Fruit fly (Drosophila melanogaster) whole organism, embryonic: Measurements from ENCODE around the gene yellow-e3.

Experiments used
- Aef1 ChIP-seq: fragments of 200-800 bp; sonication (Bioruptor generic); IDR thresholded peaks from 3 replicates; pipeline ENCODE4 v1.3.6; 2022; ENCODE audit warnings: missing biosample characterization, missing genetic modification characterization
- CG10543 ChIP-seq: fragments of 200-800 bp; sonication (Bioruptor generic); optimal IDR thresholded peaks from 3 replicates; lab custom pipeline; 2017; ENCODE audit warnings: missing biosample characterization, mild to moderate bottlenecking, missing genetic modification characterization, moderate library complexity
- CG10979 ChIP-seq: fragments of 200-800 bp; sonication (Bioruptor generic); optimal IDR thresholded peaks from 2 replicates; lab custom pipeline; 2018; ENCODE audit warnings: missing biosample characterization, mild to moderate bottlenecking, missing genetic modification characterization, moderate library complexity
- CG11085 ChIP-seq: fragments of 200-800 bp; sonication (Bioruptor generic); IDR thresholded peaks from 2 replicates; pipeline ENCODE4 v1.3.6; 2022; ENCODE audit warnings: missing biosample characterization, missing genetic modification characterization
- CG11247 ChIP-seq: fragments of 200-800 bp; sonication (Bioruptor generic); IDR thresholded peaks from 2 replicates; pipeline ENCODE4 v1.3.6; 2022; ENCODE audit warnings: missing biosample characterization, missing genetic modification characterization
- CG11695 ChIP-seq: fragments of 200-800 bp; sonication (Bioruptor generic); IDR thresholded peaks from 3 replicates; pipeline ENCODE4 v1.3.6; 2022; ENCODE audit warnings: missing biosample characterization, missing genetic modification characterization
- CG12942 ChIP-seq: fragments of 200-800 bp; sonication (Bioruptor generic); optimal IDR thresholded peaks from 3 replicates; lab custom pipeline; 2016; ENCODE audit warnings: missing biosample characterization, missing genetic modification characterization
- CG14014 ChIP-seq: fragments of 200-800 bp; sonication (Bioruptor generic); IDR thresholded peaks from 2 replicates; pipeline ENCODE4 v1.3.6; 2022; ENCODE audit warnings: missing biosample characterization, missing genetic modification characterization
- CG14441 ChIP-seq: fragments of 200-800 bp; sonication (Bioruptor generic); IDR thresholded peaks from 2 replicates; pipeline ENCODE4 v1.3.6; 2022; ENCODE audit warnings: missing biosample characterization, missing genetic modification characterization
- CG14860 ChIP-seq: fragments of 200-800 bp; sonication (Bioruptor generic); IDR thresholded peaks from 3 replicates; pipeline ENCODE4 v1.3.6; 2022; ENCODE audit warnings: missing biosample characterization, missing genetic modification characterization; ENCODE audit not compliant: partially characterized antibody
- CG15514 ChIP-seq: fragments of 200-800 bp; sonication (Bioruptor generic); optimal IDR thresholded peaks from 3 replicates; lab custom pipeline; 2017; ENCODE audit warnings: missing biosample characterization, missing genetic modification characterization, mild to moderate bottlenecking, moderate library complexity, missing genetic modification reagents
- CG17829 ChIP-seq: fragments of 200-800 bp; optimal IDR thresholded peaks from 2 replicates; lab custom pipeline; 2019; ENCODE audit warnings: missing biosample characterization, mild to moderate bottlenecking, missing genetic modification characterization, moderate library complexity
- CG2875 ChIP-seq: fragments of 200-800 bp; sonication (Bioruptor generic); optimal IDR thresholded peaks from 2 replicates; lab custom pipeline; 2017; ENCODE audit warnings: missing biosample characterization, mild to moderate bottlenecking, missing genetic modification characterization, missing genetic modification reagents
- CG30403 ChIP-seq: fragments of 200-800 bp; sonication (Bioruptor generic); optimal IDR thresholded peaks from 3 replicates; lab custom pipeline; 2016; ENCODE audit warnings: missing biosample characterization, missing genetic modification characterization
- CG30431 ChIP-seq: fragments of 200-800 bp; sonication (Bioruptor generic); optimal IDR thresholded peaks from 2 replicates; lab custom pipeline; 2017; ENCODE audit warnings: missing biosample characterization, missing genetic modification characterization
- CG4730 ChIP-seq: fragments of 200-800 bp; sonication (Bioruptor generic); IDR thresholded peaks from 2 replicates; pipeline ENCODE4 v1.3.6; 2022; ENCODE audit warnings: missing biosample characterization, missing genetic modification characterization
- CG7271 ChIP-seq: fragments of 200-800 bp; sonication (Bioruptor generic); optimal IDR thresholded peaks from 2 replicates; lab custom pipeline; 2018; ENCODE audit warnings: missing biosample characterization, mild to moderate bottlenecking, missing genetic modification characterization, moderate library complexity
- CG9817 ChIP-seq: fragments of 200-800 bp; sonication (Bioruptor generic); optimal IDR thresholded peaks from 2 replicates; lab custom pipeline; 2018; ENCODE audit warnings: missing biosample characterization, mild to moderate bottlenecking, missing genetic modification characterization, moderate library complexity
- Hr51 ChIP-seq, 2 experiments: fragments of 200-800 bp; sonication (Bioruptor generic); optimal IDR thresholded peaks; 2 replicates in 1 of 2; 3 replicates in 1 of 2; lab custom pipeline; 2016 to 2018; ENCODE audit warnings: missing biosample characterization in 2 of 2, missing genetic modification characterization in 2 of 2, mild to moderate bottlenecking in 1 of 2, moderate library complexity in 1 of 2
- MBD-R2 ChIP-seq: fragments of 200-800 bp; sonication (Bioruptor generic); IDR thresholded peaks from 2 replicates; pipeline ENCODE4 v1.3.6; 2022; ENCODE audit warnings: missing biosample characterization, missing genetic modification characterization
- MESR4 ChIP-seq: fragments of 200-800 bp; sonication (Bioruptor generic); optimal IDR thresholded peaks from 2 replicates; lab custom pipeline; 2018; ENCODE audit warnings: missing biosample characterization, mild to moderate bottlenecking, missing genetic modification characterization, moderate library complexity
- Mrtf ChIP-seq: fragments of 200-800 bp; sonication (Bioruptor generic); IDR thresholded peaks from 3 replicates; pipeline ENCODE4 v1.3.6; 2022; ENCODE audit warnings: missing biosample characterization, missing genetic modification characterization
- Nf-YB ChIP-seq: fragments of 200-800 bp; sonication (Bioruptor generic); optimal IDR thresholded peaks from 3 replicates; lab custom pipeline; 2019; ENCODE audit warnings: missing biosample characterization, mild to moderate bottlenecking, missing genetic modification characterization, moderate library complexity
- Oli ChIP-seq: fragments of 200-800 bp; sonication (Bioruptor generic); optimal IDR thresholded peaks from 2 replicates; lab custom pipeline; 2018; ENCODE audit warnings: missing biosample characterization, mild to moderate bottlenecking, missing genetic modification characterization, moderate library complexity
- Spps ChIP-seq: fragments of 200-800 bp; sonication (Bioruptor generic); optimal IDR thresholded peaks from 2 replicates; lab custom pipeline; 2018; ENCODE audit warnings: missing biosample characterization, mild to moderate bottlenecking, missing genetic modification characterization
- ara ChIP-seq: fragments of 200-800 bp; sonication (Bioruptor generic); IDR thresholded peaks from 2 replicates; pipeline ENCODE4 v1.3.6; 2022; ENCODE audit warnings: missing biosample characterization, missing genetic modification characterization
- bsh ChIP-seq, 2 experiments: fragments of 200-800 bp; sonication (Bioruptor generic); optimal IDR thresholded peaks; 2 replicates each; lab custom pipeline; 2017 to 2018; ENCODE audit warnings: mild to moderate bottlenecking in 2 of 2, missing biosample characterization in 2 of 2, missing genetic modification characterization in 2 of 2, moderate library complexity in 1 of 2
- chif ChIP-seq, 2 experiments: fragments of 200-800 bp; sonication (Bioruptor generic); optimal IDR thresholded peaks; 3 replicates each; lab custom pipeline; 2016; ENCODE audit warnings: missing biosample characterization in 2 of 2, missing genetic modification characterization in 2 of 2
- danr ChIP-seq: fragments of 200-800 bp; sonication (Bioruptor generic); IDR thresholded peaks from 2 replicates; pipeline ENCODE4 v1.3.6; 2022; ENCODE audit warnings: missing biosample characterization, missing genetic modification characterization
- esg ChIP-seq: fragments of 200-800 bp; sonication (Bioruptor generic); conservative IDR thresholded peaks from 2 replicates; pipeline ENCODE4 v1.3.6; 2022; ENCODE audit warnings: missing biosample characterization, missing genetic modification characterization
- eve ChIP-seq, 2 experiments: fragments of >200 bp; optimal IDR thresholded peaks; 2 replicates each; lab custom pipeline; 2017; ENCODE audit warnings: missing biosample characterization in 2 of 2, missing genetic modification characterization in 2 of 2
- ind ChIP-seq: fragments of 200-800 bp; sonication (Bioruptor generic); optimal IDR thresholded peaks from 3 replicates; lab custom pipeline; 2016; ENCODE audit warnings: missing biosample characterization, missing genetic modification characterization
- jumu ChIP-seq: fragments of 200-800 bp; sonication (Bioruptor generic); optimal IDR thresholded peaks from 3 replicates; lab custom pipeline; 2016; ENCODE audit warnings: missing biosample characterization, missing genetic modification characterization
- odd ChIP-seq: fragments of 200-800 bp; sonication (Bioruptor generic); optimal IDR thresholded peaks from 2 replicates; lab custom pipeline; 2017; ENCODE audit warnings: missing biosample characterization, mild to moderate bottlenecking, missing genetic modification characterization
- peb ChIP-seq: fragments of 200-800 bp; sonication (Bioruptor generic); IDR thresholded peaks from 2 replicates; pipeline ENCODE4 v1.3.6; 2022; ENCODE audit warnings: missing biosample characterization, missing genetic modification characterization
- pnt ChIP-seq: fragments of 200-800 bp; sonication (Bioruptor generic); optimal IDR thresholded peaks from 3 replicates; lab custom pipeline; 2016; ENCODE audit warnings: missing biosample characterization, missing genetic modification characterization
- prd ChIP-seq, 3 experiments: fragments of >200 bp in 2 of 3; fragments of 200-800 bp in 1 of 3; sonication (Bioruptor generic) in 1 of 3; optimal IDR thresholded peaks in 2 of 3; IDR thresholded peaks in 1 of 3; 2 replicates in 2 of 3; 3 replicates in 1 of 3; pipeline versions ENCODE4 v1.3.6 to Lab custom; 2017 to 2022; ENCODE audit warnings: missing biosample characterization in 1 of 3, missing genetic modification characterization in 1 of 3
- ro ChIP-seq: fragments of 200-800 bp; sonication (Bioruptor generic); IDR thresholded peaks from 2 replicates; pipeline ENCODE4 v1.3.6; 2022; ENCODE audit warnings: missing biosample characterization, missing genetic modification characterization
- sc ChIP-seq, 3 experiments: fragments of >200 bp in 2 of 3; fragments of 200-800 bp in 1 of 3; sonication (Bioruptor generic) in 1 of 3; optimal IDR thresholded peaks; 2 replicates in 2 of 3; 3 replicates in 1 of 3; lab custom pipeline; 2017; ENCODE audit warnings: mild to moderate bottlenecking in 1 of 3, missing biosample characterization in 1 of 3, missing genetic modification characterization in 1 of 3, missing genetic modification reagents in 1 of 3
- scrt ChIP-seq: fragments of 200-800 bp; sonication (Bioruptor generic); optimal IDR thresholded peaks from 2 replicates; lab custom pipeline; 2018; ENCODE audit warnings: missing biosample characterization, mild to moderate bottlenecking, missing genetic modification characterization, moderate library complexity
- seq ChIP-seq: fragments of 200-800 bp; sonication (Bioruptor generic); IDR thresholded peaks from 2 replicates; pipeline ENCODE4 v1.3.6; 2022; ENCODE audit warnings: missing biosample characterization, missing genetic modification characterization
- slp2 ChIP-seq: fragments of 200-800 bp; sonication (Bioruptor generic); optimal IDR thresholded peaks from 2 replicates; lab custom pipeline; 2016; ENCODE audit warnings: missing biosample characterization, missing genetic modification characterization
- vfl ChIP-seq: fragments of 200-800 bp; sonication (Bioruptor generic); optimal IDR thresholded peaks from 2 replicates; lab custom pipeline; 2016; ENCODE audit warnings: missing biosample characterization, missing genetic modification characterization
- zf30C ChIP-seq: fragments of 200-800 bp; sonication (Bioruptor generic); optimal IDR thresholded peaks from 3 replicates; lab custom pipeline; 2018; ENCODE audit warnings: missing biosample characterization, mild to moderate bottlenecking, missing genetic modification characterization

yellow-e3 gene

DNA sequence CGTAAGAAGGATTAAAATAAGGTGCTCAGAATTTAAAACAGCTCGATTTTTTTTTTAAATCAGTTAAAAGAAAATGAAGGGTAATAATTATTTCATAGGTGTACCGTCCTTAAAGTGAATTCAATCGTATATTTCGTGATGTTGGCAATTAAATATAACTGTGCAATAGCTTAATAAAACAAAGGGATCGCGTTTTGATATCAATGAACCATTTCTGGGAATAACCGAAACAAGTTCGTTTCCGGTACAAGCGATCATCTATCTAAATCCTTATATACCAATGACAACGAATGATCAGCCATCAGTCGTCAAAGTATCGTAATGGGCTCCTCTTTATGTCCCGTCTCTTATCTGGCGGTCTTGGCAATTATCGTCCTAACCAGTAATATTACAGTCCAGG, 35.3 kb downstream of the yellow-e3 start, which contains the start of gene CheA87a (continued):
- no peak for TF ChIP-seq CG9817 (tag; lab: Kevin White, UChicago)
- TF ChIP-seq CG14014 (GFP tag; lab: Robert Waterston, UW): no peak

DNA sequence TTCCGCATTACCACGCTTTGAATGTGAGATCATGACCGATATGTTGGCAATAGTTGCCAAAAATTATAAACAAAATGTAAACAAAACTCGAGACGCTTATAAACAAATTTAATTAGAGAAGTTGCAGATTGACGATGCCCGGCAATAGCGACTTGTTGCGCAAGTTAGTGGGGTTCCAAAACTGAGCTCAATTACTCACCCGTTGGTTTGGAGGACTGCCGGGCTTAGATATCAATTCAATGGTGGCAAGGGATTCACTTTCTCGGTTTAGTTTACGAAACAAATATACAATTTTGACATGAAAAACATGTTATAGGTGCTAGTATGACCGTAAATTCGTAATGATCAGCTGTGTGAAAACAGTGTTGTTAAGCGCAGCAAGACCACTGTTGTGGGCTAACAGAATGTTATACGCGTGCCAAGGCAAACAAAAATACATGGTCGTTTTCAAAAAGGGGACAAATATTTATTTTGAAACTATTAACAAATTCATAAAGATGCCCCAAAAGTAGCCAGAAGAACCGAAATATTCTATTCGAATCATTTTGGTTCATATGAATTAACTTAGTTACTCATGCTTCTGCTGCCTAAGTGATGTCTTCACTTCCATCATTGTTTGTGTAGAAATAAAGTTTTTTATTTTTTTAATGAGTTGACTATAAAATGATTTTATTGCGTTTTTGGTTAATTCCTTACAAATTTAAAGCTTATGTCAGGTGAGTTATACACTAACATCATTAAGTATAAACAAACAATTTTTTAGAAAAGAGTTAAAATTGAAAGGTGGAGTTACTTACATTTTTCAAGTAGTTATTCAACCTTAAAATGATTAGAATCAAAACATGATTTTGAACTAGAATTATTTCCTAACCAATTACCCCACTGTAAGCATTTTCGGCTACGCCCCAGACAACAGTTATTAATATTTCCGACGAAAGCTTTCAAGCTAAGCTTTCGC, 37.8 kb downstream of the yellow-e3 start, which contains the start of gene Elp6:
Elp6 (minus strand) TSS at position 350 of the 958 bp plus-strand sequence.
- peak; percentile 53 for TF ChIP-seq slp2 (GFP tag; lab: Kevin White, UChicago)
- peak; percentile 68 for TF ChIP-seq ind
- peak; percentile 68 for TF ChIP-seq scrt (GFP tag; lab: Kevin White, UChicago)
- TF ChIP-seq ro (GFP tag; lab: Robert Waterston, UW): no peak
- peak; percentile 57 for TF ChIP-seq CG15514 (GFP tag; lab: Kevin White, UChicago)
- no peak for TF ChIP-seq prd (optimal IDR thresholded peaks at IDR 0.05; lab: Kevin White, UChicago)
- TF ChIP-seq prd (GFP tag; IDR thresholded peaks at IDR 0.05; lab: Robert Waterston, UW): peak; percentile 64
- peak; percentile 48; the same call in 1 of the 2 replicates for TF ChIP-seq CG11085 (GFP tag; lab: Robert Waterston, UW)
- no peak for TF ChIP-seq vfl
- TF ChIP-seq CG11247 (GFP tag; lab: Robert Waterston, UW): peak; percentile 55
- peak; percentile 19 to 24 for TF ChIP-seq bsh (GFP tag; optimal IDR thresholded peaks at IDR 0.05; lab: Kevin White, UChicago)
- peak; percentile 48 for TF ChIP-seq CG10979 (tag; lab: Kevin White, UChicago)
- TF ChIP-seq CG2875 (GFP tag; lab: Kevin White, UChicago): peak; percentile 34
- TF ChIP-seq peb (GFP tag; lab: Robert Waterston, UW): no peak
- no peak for TF ChIP-seq CG14860
- TF ChIP-seq CG12942 (GFP tag; lab: Kevin White, UChicago): peak; percentile 32
- peak; percentile 62; the same call in 1 of the 2 replicates for TF ChIP-seq CG14441 (GFP tag; lab: Robert Waterston, UW)
- TF ChIP-seq chif (GFP tag; optimal IDR thresholded peaks at IDR 0.05; lab: Kevin White, UChicago): peak; percentile 35 to 46
- peak; percentile 57 for TF ChIP-seq odd (GFP tag; lab: Kevin White, UChicago)
- TF ChIP-seq seq (GFP tag; lab: Robert Waterston, UW): peak; percentile 46; the same call in 1 of the 2 replicates
- TF ChIP-seq CG17829: no peak
- TF ChIP-seq pnt: peak; percentile 9
- TF ChIP-seq danr (GFP tag; lab: Robert Waterston, UW): 0 out of 2 replicates have a peak, but pooled peaks have one; percentile 43
- no peak for TF ChIP-seq CG7271 (tag; lab: Kevin White, UChicago)
- peak; percentile 23 for TF ChIP-seq MESR4 (GFP tag; lab: Kevin White, UChicago)
- peak; percentile 77 for TF ChIP-seq Oli
- peak; percentile 63 for TF ChIP-seq Aef1 (GFP tag; lab: Robert Waterston, UW)
- peak; percentile 64 for TF ChIP-seq esg (GFP tag; lab: Robert Waterston, UW)
- peak; percentile 28 for TF ChIP-seq jumu (GFP tag; lab: Kevin White, UChicago)
- TF ChIP-seq CG11695 (GFP tag; lab: Robert Waterston, UW): peak; percentile 37; the same call in 1 of the 3 replicates
- TF ChIP-seq CG30403 (GFP tag; lab: Kevin White, UChicago): peak; percentile 87
- TF ChIP-seq CG4730: peak; percentile 50; the same call in 1 of the 2 replicates
- peak; percentile 70; the same call in 2 of the 3 replicates for TF ChIP-seq Mrtf (GFP tag; lab: Robert Waterston, UW)
- TF ChIP-seq Hr51 (GFP tag; optimal IDR thresholded peaks at IDR 0.05; lab: Kevin White, UChicago): peak; percentile 50 to 73
- no peak for TF ChIP-seq Spps
- TF ChIP-seq MBD-R2 (GFP tag; lab: Robert Waterston, UW): peak; percentile 60; the same call in 1 of the 2 replicates
- TF ChIP-seq sc (optimal IDR thresholded peaks at IDR 0.05; lab: Kevin White, UChicago): no peak
- TF ChIP-seq sc (GFP tag; optimal IDR thresholded peaks at IDR 0.05; lab: Kevin White, UChicago): peak; percentile 43
- peak; percentile 4 for TF ChIP-seq CG30431
- peak in 1 of 2 experiments; percentile 62 for TF ChIP-seq eve (GFP tag; optimal IDR thresholded peaks at IDR 0.05; lab: Kevin White, UChicago)
- no peak for TF ChIP-seq ara
- no peak for TF ChIP-seq zf30C (GFP tag; lab: Kevin White, UChicago)
- TF ChIP-seq Nf-YB (GFP tag; lab: Kevin White, UChicago): peak; percentile 0
- TF ChIP-seq CG10543 (GFP tag; lab: Kevin White, UChicago): peak; percentile 47
